Worm (Caenorhabditis elegans) whole organism, young adult: ENCODE measurements around the gene rnf-113.

ENCODE experiments used
- B0019.2 ChIP-seq: fragments of 200-800 bp; sonication (Bioruptor generic); conservative IDR thresholded peaks from 2 replicates; pipeline ENCODE4 v1.3.6; 2022; ENCODE audit warnings: missing genetic modification reagents, missing genetic modification characterization, missing compliant biosample characterization
- B0261.1 ChIP-seq: sonication (generic microtip); optimal IDR thresholded peaks from 2 replicates; lab custom pipeline; 2016; ENCODE audit warnings: mild to moderate bottlenecking, missing genetic modification characterization, moderate library complexity, missing compliant biosample characterization
- C17E4.6 ChIP-seq: fragments of 200-800 bp; sonication (Bioruptor generic); IDR thresholded peaks from 2 replicates; pipeline ENCODE4 v1.3.6; 2022; ENCODE audit warnings: missing genetic modification reagents, missing genetic modification characterization, missing compliant biosample characterization
- D2030.7 ChIP-seq: fragments of 200-800 bp; sonication (Bioruptor generic); IDR thresholded peaks from 2 replicates; pipeline ENCODE4 v1.3.6; 2022; ENCODE audit warnings: missing genetic modification reagents, missing genetic modification characterization, missing compliant biosample characterization
- F22D6.2 ChIP-seq: sonication (generic microtip); optimal IDR thresholded peaks from 2 replicates; lab custom pipeline; 2016; ENCODE audit warnings: mild to moderate bottlenecking, missing genetic modification characterization, missing compliant biosample characterization
- F52B5.7 ChIP-seq: sonication (generic microtip); optimal IDR thresholded peaks from 2 replicates; lab custom pipeline; 2016; ENCODE audit warnings: mild to moderate bottlenecking, missing genetic modification characterization, missing compliant biosample characterization
- F57C9.4 ChIP-seq: sonication (generic microtip); optimal IDR thresholded peaks from 2 replicates; lab custom pipeline; 2017; ENCODE audit warnings: mild to moderate bottlenecking, missing genetic modification characterization, missing compliant biosample characterization
- Y53F4B.3 ChIP-seq: fragments of 200-800 bp; sonication (Bioruptor generic); IDR thresholded peaks from 2 replicates; pipeline ENCODE4 v1.3.6; 2022; ENCODE audit warnings: missing genetic modification reagents, missing genetic modification characterization, missing compliant biosample characterization
- Y67H2A.10 ChIP-seq: fragments of 200-800 bp; sonication (Bioruptor generic); conservative IDR thresholded peaks from 2 replicates; pipeline ENCODE4 v1.3.6; 2022; ENCODE audit warnings: missing genetic modification reagents, missing genetic modification characterization, missing compliant biosample characterization
- Y79H2A.3 ChIP-seq: fragments of 200-800 bp; sonication (Bioruptor generic); conservative IDR thresholded peaks from 2 replicates; pipeline ENCODE4 v1.3.6; 2022; ENCODE audit warnings: missing genetic modification reagents, missing genetic modification characterization, missing compliant biosample characterization
- Y95B8A.8 ChIP-seq: fragments of 200-800 bp; sonication (Bioruptor generic); IDR thresholded peaks from 2 replicates; pipeline ENCODE4 v1.3.6; 2022; ENCODE audit warnings: missing genetic modification reagents, missing genetic modification characterization, missing compliant biosample characterization
- aptf-3 ChIP-seq: fragments of 200-800 bp; sonication (Bioruptor generic); IDR thresholded peaks from 2 replicates; pipeline ENCODE4 v1.3.6; 2022; ENCODE audit warnings: missing genetic modification characterization, missing compliant biosample characterization
- athp-1 ChIP-seq: sonication (generic microtip); optimal IDR thresholded peaks from 2 replicates; lab custom pipeline; 2017; ENCODE audit warnings: mild to moderate bottlenecking, missing genetic modification characterization, missing compliant biosample characterization
- attf-6 ChIP-seq: fragments of 200-800 bp; sonication (Bioruptor generic); IDR thresholded peaks from 2 replicates; pipeline ENCODE4 v1.3.6; 2022; ENCODE audit warnings: missing genetic modification reagents, missing genetic modification characterization, missing compliant biosample characterization
- bed-1 ChIP-seq: fragments of 200-800 bp; sonication (Bioruptor generic); IDR thresholded peaks from 2 replicates; pipeline ENCODE4 v1.3.6; 2022; ENCODE audit warnings: missing genetic modification reagents, missing genetic modification characterization, missing compliant biosample characterization
- bed-2 ChIP-seq: fragments of 200-800 bp; sonication (Bioruptor generic); IDR thresholded peaks from 2 replicates; pipeline ENCODE4 v1.3.6; 2022; ENCODE audit warnings: missing genetic modification reagents, missing genetic modification characterization, missing compliant biosample characterization
- cebp-1 ChIP-seq, 2 experiments: fragments of 200-800 bp in 1 of 2; sonication (Bioruptor generic) in 1 of 2; sonication (generic microtip) in 1 of 2; IDR thresholded peaks in 1 of 2; optimal IDR thresholded peaks in 1 of 2; 2 replicates each; pipeline versions ENCODE4 v1.3.6 to Lab custom; 2017 to 2022; ENCODE audit warnings: missing compliant biosample characterization in 2 of 2, missing genetic modification characterization in 2 of 2, mild to moderate bottlenecking in 1 of 2, missing genetic modification reagents in 1 of 2, moderate library complexity in 1 of 2
- cebp-2 ChIP-seq: fragments of 200-800 bp; sonication (Bioruptor generic); IDR thresholded peaks from 2 replicates; pipeline ENCODE4 v1.3.6; 2022; ENCODE audit warnings: missing genetic modification characterization, missing compliant biosample characterization
- ceh-40 ChIP-seq: fragments of 200-800 bp; sonication (Bioruptor generic); IDR thresholded peaks from 2 replicates; pipeline ENCODE4 v1.3.6; 2022; ENCODE audit warnings: missing genetic modification characterization, missing compliant biosample characterization
- ceh-91 ChIP-seq: fragments of 200-800 bp; sonication (Bioruptor generic); IDR thresholded peaks from 2 replicates; pipeline ENCODE4 v1.3.6; 2022; ENCODE audit warnings: missing genetic modification reagents, missing genetic modification characterization, missing compliant biosample characterization
- die-1 ChIP-seq: sonication (generic microtip); optimal IDR thresholded peaks from 2 replicates; lab custom pipeline; 2016; ENCODE audit warnings: missing genotype, mild to moderate bottlenecking, missing genetic modification characterization, missing compliant biosample characterization
- dox-1 ChIP-seq: fragments of 200-800 bp; sonication (Bioruptor generic); IDR thresholded peaks from 2 replicates; pipeline ENCODE4 v1.3.6; 2022; ENCODE audit warnings: missing genetic modification reagents, missing genetic modification characterization, missing compliant biosample characterization
- dpl-1 ChIP-seq: fragments of 150-350 bp; optimal IDR thresholded peaks from 2 replicates; lab custom pipeline; 2014; ENCODE audit warnings: missing biosample characterization, missing genetic modification reagents, missing genetic modification characterization
- efl-1 ChIP-seq: fragments of 150-350 bp; optimal IDR thresholded peaks from 2 replicates; lab custom pipeline; 2014; ENCODE audit warnings: missing biosample characterization, missing genetic modification reagents, missing genetic modification characterization
- egl-44 ChIP-seq: fragments of 200-800 bp; sonication (Bioruptor generic); IDR thresholded peaks from 2 replicates; pipeline ENCODE4 v1.3.6; 2022; ENCODE audit warnings: missing genetic modification reagents, missing genetic modification characterization, missing compliant biosample characterization
- fkh-3 ChIP-seq: sonication (generic microtip); optimal IDR thresholded peaks from 2 replicates; lab custom pipeline; 2016; ENCODE audit warnings: mild to moderate bottlenecking, missing genetic modification characterization, missing compliant biosample characterization
- him-1 ChIP-seq: sonication (generic microtip); optimal IDR thresholded peaks from 2 replicates; lab custom pipeline; 2016; ENCODE audit warnings: missing genotype, missing genetic modification reagents, missing genetic modification characterization, missing compliant biosample characterization
- hlh-12 ChIP-seq: sonication (generic microtip); optimal IDR thresholded peaks from 2 replicates; lab custom pipeline; 2016; ENCODE audit warnings: missing genetic modification characterization, missing compliant biosample characterization
- let-526 ChIP-seq: fragments of 200-800 bp; sonication (Bioruptor generic); IDR thresholded peaks from 2 replicates; pipeline ENCODE4 v1.3.6; 2022; ENCODE audit warnings: missing genetic modification reagents, missing genetic modification characterization, missing compliant biosample characterization
- lin-26 ChIP-seq: fragments of 200-800 bp; sonication (Bioruptor generic); IDR thresholded peaks from 2 replicates; pipeline ENCODE4 v1.3.6; 2022; ENCODE audit warnings: missing genetic modification reagents, missing genetic modification characterization, missing compliant biosample characterization
- lin-35 ChIP-seq, 3 experiments: fragments of 150-350 bp in 2 of 3; sonication (generic microtip) in 1 of 3; optimal IDR thresholded peaks; 2 replicates each; lab custom pipeline; 2014 to 2018; ENCODE audit warnings: missing biosample characterization in 3 of 3, missing genetic modification characterization in 3 of 3, missing genetic modification reagents in 3 of 3
- lin-54 ChIP-seq: fragments of 200-800 bp; sonication (Bioruptor generic); optimal IDR thresholded peaks from 2 replicates; lab custom pipeline; 2018; ENCODE audit warnings: mild to moderate bottlenecking, missing genetic modification characterization, missing compliant biosample characterization
- lir-1 ChIP-seq: fragments of 200-800 bp; sonication (Bioruptor generic); conservative IDR thresholded peaks from 2 replicates; pipeline ENCODE4 v1.3.6; 2022; ENCODE audit warnings: missing genetic modification reagents, missing genetic modification characterization, missing compliant biosample characterization
- lsl-1 ChIP-seq: fragments of 200-800 bp; sonication (Bioruptor generic); optimal IDR thresholded peaks from 2 replicates; lab custom pipeline; 2018; ENCODE audit warnings: mild to moderate bottlenecking, missing genetic modification characterization, moderate library complexity, missing compliant biosample characterization
- madf-3 ChIP-seq: fragments of 200-800 bp; sonication (Bioruptor generic); IDR thresholded peaks from 2 replicates; pipeline ENCODE4 v1.3.6; 2022; ENCODE audit warnings: missing genetic modification reagents, missing genetic modification characterization, missing compliant biosample characterization
- madf-6 ChIP-seq: fragments of 200-800 bp; sonication (Bioruptor generic); IDR thresholded peaks from 2 replicates; pipeline ENCODE4 v1.3.6; 2022; ENCODE audit warnings: missing genetic modification reagents, missing genetic modification characterization, missing compliant biosample characterization
- mel-28 ChIP-seq: sonication (generic microtip); optimal IDR thresholded peaks from 2 replicates; lab custom pipeline; 2016; ENCODE audit warnings: borderline replicate concordance, mild to moderate bottlenecking, missing genetic modification characterization, missing compliant biosample characterization
- mxl-1 ChIP-seq: sonication (generic microtip); optimal IDR thresholded peaks from 2 replicates; lab custom pipeline; 2016; ENCODE audit warnings: missing genetic modification characterization, missing compliant biosample characterization
- nhr-179 ChIP-seq: sonication (generic microtip); optimal IDR thresholded peaks from 2 replicates; lab custom pipeline; 2016; ENCODE audit warnings: mild to moderate bottlenecking, missing genetic modification characterization, missing compliant biosample characterization
- nhr-27 ChIP-seq: fragments of 200-800 bp; sonication (Bioruptor generic); optimal IDR thresholded peaks from 2 replicates; lab custom pipeline; 2018; ENCODE audit warnings: mild to moderate bottlenecking, missing genetic modification characterization, moderate library complexity, missing compliant biosample characterization
- nhr-80 ChIP-seq: sonication (generic microtip); optimal IDR thresholded peaks from 2 replicates; lab custom pipeline; 2016; ENCODE audit warnings: missing genetic modification characterization, missing compliant biosample characterization
- pbrm-1 ChIP-seq: fragments of 200-800 bp; sonication (Bioruptor generic); IDR thresholded peaks from 2 replicates; pipeline ENCODE4 v1.3.6; 2022; ENCODE audit warnings: missing genetic modification reagents, missing genetic modification characterization, missing compliant biosample characterization
- sea-2 ChIP-seq: fragments of 200-800 bp; sonication (Bioruptor generic); IDR thresholded peaks from 2 replicates; pipeline ENCODE4 v1.3.6; 2022; ENCODE audit warnings: missing genetic modification characterization, missing compliant biosample characterization
- snpc-1.3 ChIP-seq: sonication (generic microtip); optimal IDR thresholded peaks from 2 replicates; lab custom pipeline; 2017; ENCODE audit warnings: missing genetic modification characterization, mild to moderate bottlenecking, missing compliant biosample characterization, antibody characterized with exemption, moderate library complexity, missing genotype, missing genetic modification reagents; ENCODE audit not compliant: insufficient read depth
- snpc-3.4 ChIP-seq: sonication (generic microtip); optimal IDR thresholded peaks from 2 replicates; lab custom pipeline; 2017; ENCODE audit warnings: missing genetic modification characterization, mild to moderate bottlenecking, missing compliant biosample characterization, antibody characterized with exemption, moderate library complexity, missing genotype, missing genetic modification reagents
- snpc-4 ChIP-seq, 5 experiments: fragments of 150-350 bp in 1 of 5; sonication (generic microtip) in 4 of 5; optimal IDR thresholded peaks; 2 replicates each; lab custom pipeline; 2014 to 2018; ENCODE audit warnings: missing genetic modification characterization in 5 of 5, missing biosample characterization in 3 of 5, antibody characterized with exemption in 2 of 5, mild to moderate bottlenecking in 2 of 5, missing compliant biosample characterization in 2 of 5, missing genotype in 2 of 5, moderate library complexity in 2 of 5, missing genetic modification reagents in 1 of 5
- unc-62 ChIP-seq: fragments of 150-350 bp; optimal IDR thresholded peaks from 2 replicates; lab custom pipeline; 2014; ENCODE audit warnings: missing biosample characterization, missing genetic modification reagents, missing genetic modification characterization
- ztf-25 ChIP-seq: fragments of 200-800 bp; sonication (Bioruptor generic); IDR thresholded peaks from 2 replicates; pipeline ENCODE4 v1.3.6; 2022; ENCODE audit warnings: missing genetic modification reagents, missing genetic modification characterization, missing compliant biosample characterization

The rnf-113 gene

DNA sequence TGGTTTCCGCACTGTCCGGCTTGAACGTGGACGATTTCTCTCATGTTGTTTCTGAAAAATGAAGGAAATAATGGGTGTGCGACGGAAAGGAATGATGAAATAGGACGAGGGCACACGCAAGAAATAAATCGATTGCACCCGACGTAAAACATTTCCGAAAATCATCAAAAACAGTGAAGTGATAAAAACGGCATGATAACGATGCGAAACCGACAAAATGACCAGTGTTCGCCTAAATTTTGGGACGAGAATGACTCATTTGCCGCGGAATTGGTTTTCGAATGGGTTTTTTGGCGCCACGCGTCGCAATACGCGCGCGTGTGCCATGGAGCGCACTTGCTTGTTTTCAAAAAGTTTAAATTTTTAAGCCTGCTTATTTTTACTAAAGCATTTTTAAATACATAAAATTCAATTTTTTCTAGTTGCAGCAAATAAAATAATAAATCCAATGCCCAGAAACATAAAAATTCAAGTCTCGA lies 15.0 kb downstream of the rnf-113 start, which contains the start of the genes tbb-1 and rib-2 (continued):
- TF ChIP-seq cebp-1 (GFP tag; IDR thresholded peaks at IDR 0.05; lab: Robert Waterston, UW) = peak; percentile 85
- TF ChIP-seq cebp-1 (tag; optimal IDR thresholded peaks at IDR 0.05; lab: Kevin White, UChicago) = peak; percentile 93
- TF ChIP-seq unc-62 = no peak
- TF ChIP-seq ceh-40 (GFP tag; lab: Robert Waterston, UW) = no peak
- no peak for TF ChIP-seq B0261.1 (tag; lab: Kevin White, UChicago)
- no peak for TF ChIP-seq F22D6.2 (tag; lab: Kevin White, UChicago)
- peak; percentile 99 for TF ChIP-seq lin-54 (GFP tag; lab: Kevin White, UChicago)
- TF ChIP-seq ztf-25 = peak; percentile 91
- TF ChIP-seq cebp-2 (GFP tag; lab: Robert Waterston, UW) = no peak
- peak; percentile 95 for TF ChIP-seq C17E4.6 (GFP tag; lab: Robert Waterston, UW)
- peak; percentile 44 for TF ChIP-seq F52B5.7 (tag; lab: Kevin White, UChicago)
- TF ChIP-seq pbrm-1 (GFP tag; lab: Robert Waterston, UW) = peak; percentile 96
- TF ChIP-seq attf-6 = peak; percentile 87
- peak; percentile 100 for TF ChIP-seq madf-6 (GFP tag; lab: Robert Waterston, UW)
- no peak for TF ChIP-seq fkh-3
- TF ChIP-seq let-526 (GFP tag; lab: Robert Waterston, UW) = peak; percentile 89
- peak; percentile 94 for TF ChIP-seq Y67H2A.10 (GFP tag; lab: Robert Waterston, UW)
- TF ChIP-seq lir-1 = peak; percentile 85
- peak; percentile 36 for TF ChIP-seq snpc-4 (GFP tag; optimal IDR thresholded peaks at IDR 0.05; lab: Kevin White, UChicago)
- peak; percentile 62 to 86 (median 79) for TF ChIP-seq snpc-4 (tag; optimal IDR thresholded peaks at IDR 0.05; lab: Kevin White, UChicago)
- TF ChIP-seq die-1 = peak; percentile 38
- peak; percentile 83 for TF ChIP-seq egl-44 (GFP tag; lab: Robert Waterston, UW)
- TF ChIP-seq hlh-12 (tag; lab: Kevin White, UChicago) = no peak
- peak; percentile 87; the same call in 1 of the 2 replicates for TF ChIP-seq aptf-3 (GFP tag; lab: Robert Waterston, UW)
- no peak for TF ChIP-seq nhr-179 (tag; lab: Kevin White, UChicago)
- peak; percentile 97 for TF ChIP-seq athp-1 (tag; lab: Kevin White, UChicago)
- TF ChIP-seq Y79H2A.3 (GFP tag; lab: Robert Waterston, UW) = peak; percentile 97
- TF ChIP-seq F57C9.4 = no peak
- peak; percentile 65 for TF ChIP-seq him-1 (tag; lab: Kevin White, UChicago)
- no peak for TF ChIP-seq mxl-1 (tag; lab: Kevin White, UChicago)
- no peak for TF ChIP-seq mel-28 (tag; lab: Kevin White, UChicago)
- peak; percentile 99 for TF ChIP-seq dox-1
- peak; percentile 100 for TF ChIP-seq ceh-91 (GFP tag; lab: Robert Waterston, UW)
- TF ChIP-seq nhr-27 (tag; lab: Kevin White, UChicago) = no peak
- TF ChIP-seq bed-2 = peak; percentile 76
- TF ChIP-seq snpc-1.3 = peak; percentile 68
- TF ChIP-seq Y53F4B.3 (GFP tag; lab: Robert Waterston, UW) = peak; percentile 55
- peak; percentile 99 for TF ChIP-seq Y95B8A.8
- peak; percentile 99 for TF ChIP-seq D2030.7
- TF ChIP-seq B0019.2 (GFP tag; lab: Robert Waterston, UW) = peak; percentile 97
- no peak for TF ChIP-seq bed-1 (GFP tag; lab: Robert Waterston, UW)
- peak; percentile 92 for TF ChIP-seq lsl-1
- peak; percentile 99 for TF ChIP-seq dpl-1 (GFP tag; lab: Kevin White, UChicago)
- TF ChIP-seq madf-3 (GFP tag; lab: Robert Waterston, UW) = peak; percentile 97
- TF ChIP-seq snpc-3.4 = peak; percentile 97
- no peak for TF ChIP-seq sea-2
- TF ChIP-seq nhr-80 (tag; lab: Kevin White, UChicago) = peak; percentile 99
- TF ChIP-seq lin-26 (GFP tag; lab: Robert Waterston, UW) = peak; percentile 77
- peak; percentile 100 for TF ChIP-seq efl-1 (GFP tag; lab: Kevin White, UChicago)
- TF ChIP-seq lin-35 (GFP tag; optimal IDR thresholded peaks at IDR 0.05; lab: Kevin White, UChicago) = peak; percentile 15 to 88 (median 87)
